Fruit fly (Drosophila melanogaster) whole organism, embryonic: ENCODE data around the gene sals.

Experiments used
- Adf1 ChIP-seq: fragments of 200-800 bp; sonication (Bioruptor generic); IDR thresholded peaks from 2 replicates; pipeline ENCODE4 v1.3.6; 2022; ENCODE audit warnings: missing biosample characterization, missing genetic modification characterization
- Atf6 ChIP-seq: fragments of 200-800 bp; sonication (Bioruptor generic); IDR thresholded peaks from 2 replicates; pipeline ENCODE4 v1.3.6; 2022; ENCODE audit warnings: missing biosample characterization, missing genetic modification characterization
- B-H2 ChIP-seq: fragments of 200-800 bp; sonication (Bioruptor generic); optimal IDR thresholded peaks from 2 replicates; lab custom pipeline; 2018; ENCODE audit warnings: missing biosample characterization, mild to moderate bottlenecking, missing genetic modification characterization
- BEAF-32 ChIP-seq: fragments of 200-800 bp; sonication (Bioruptor generic); optimal IDR thresholded peaks from 3 replicates; lab custom pipeline; 2017; ENCODE audit warnings: missing biosample characterization, missing genetic modification characterization, mild to moderate bottlenecking, moderate library complexity, missing genetic modification reagents
- Blimp-1 ChIP-seq: fragments of 200-800 bp; sonication (Bioruptor generic); optimal IDR thresholded peaks from 3 replicates; lab custom pipeline; 2018; ENCODE audit warnings: missing biosample characterization, missing genetic modification characterization, mild to moderate bottlenecking, moderate library complexity, missing genetic modification reagents
- CG10147 ChIP-seq: fragments of 200-800 bp; sonication (Bioruptor generic); optimal IDR thresholded peaks from 2 replicates; lab custom pipeline; 2019; ENCODE audit warnings: missing biosample characterization, mild to moderate bottlenecking, missing genetic modification characterization, moderate library complexity
- CG11456 ChIP-seq: fragments of 200-800 bp; sonication (Bioruptor generic); IDR thresholded peaks from 3 replicates; pipeline ENCODE4 v1.3.6; 2022; ENCODE audit warnings: missing biosample characterization, missing genetic modification characterization
- CG11504 ChIP-seq: fragments of 200-800 bp; sonication (Bioruptor generic); optimal IDR thresholded peaks from 3 replicates; lab custom pipeline; 2019; ENCODE audit warnings: missing biosample characterization, mild to moderate bottlenecking, missing genetic modification characterization, moderate library complexity
- CG14014 ChIP-seq: fragments of 200-800 bp; sonication (Bioruptor generic); IDR thresholded peaks from 2 replicates; pipeline ENCODE4 v1.3.6; 2022; ENCODE audit warnings: missing biosample characterization, missing genetic modification characterization
- CG14667 ChIP-seq: fragments of 200-800 bp; sonication (Bioruptor generic); IDR thresholded peaks from 2 replicates; pipeline ENCODE4 v1.3.6; 2022; ENCODE audit warnings: missing biosample characterization, missing genetic modification characterization
- CG16813 ChIP-seq: fragments of 200-800 bp; sonication (Bioruptor generic); IDR thresholded peaks from 3 replicates; pipeline ENCODE4 v1.3.6; 2022; ENCODE audit warnings: missing biosample characterization, missing genetic modification characterization; ENCODE audit not compliant: partially characterized antibody
- CG17359 ChIP-seq: fragments of 200-800 bp; sonication (Bioruptor generic); optimal IDR thresholded peaks from 3 replicates; lab custom pipeline; 2018; ENCODE audit warnings: missing biosample characterization, mild to moderate bottlenecking, missing genetic modification characterization, moderate library complexity
- CG17361 ChIP-seq: fragments of 200-800 bp; sonication (Bioruptor generic); IDR thresholded peaks from 3 replicates; pipeline ENCODE4 v1.3.6; 2022; ENCODE audit warnings: missing biosample characterization, missing genetic modification characterization
- CG17568 ChIP-seq: fragments of 200-800 bp; sonication (Bioruptor generic); optimal IDR thresholded peaks from 2 replicates; lab custom pipeline; 2018; ENCODE audit warnings: missing biosample characterization, mild to moderate bottlenecking, missing genetic modification characterization, moderate library complexity
- CG18476 ChIP-seq: fragments of 200-800 bp; sonication (Bioruptor generic); optimal IDR thresholded peaks from 2 replicates; lab custom pipeline; 2016; ENCODE audit warnings: missing biosample characterization, mild to moderate bottlenecking, missing genetic modification characterization
- CG31224 ChIP-seq: fragments of 200-800 bp; sonication (Bioruptor generic); IDR thresholded peaks from 2 replicates; pipeline ENCODE4 v1.3.6; 2022; ENCODE audit warnings: missing biosample characterization, missing genetic modification characterization
- CG31388 ChIP-seq: fragments of 200-800 bp; sonication (Bioruptor generic); optimal IDR thresholded peaks from 2 replicates; lab custom pipeline; 2016; ENCODE audit warnings: missing biosample characterization, missing genetic modification characterization
- CG3163 ChIP-seq: fragments of 200-800 bp; sonication (Bioruptor generic); optimal IDR thresholded peaks from 3 replicates; lab custom pipeline; 2016; ENCODE audit warnings: missing biosample characterization, missing genetic modification characterization
- CG3281 ChIP-seq: fragments of 200-800 bp; sonication (Bioruptor generic); optimal IDR thresholded peaks from 3 replicates; lab custom pipeline; 2017; ENCODE audit warnings: missing biosample characterization, mild to moderate bottlenecking, missing genetic modification characterization
- CG6254 ChIP-seq: fragments of 200-800 bp; sonication (Bioruptor generic); optimal IDR thresholded peaks from 3 replicates; lab custom pipeline; 2017; ENCODE audit warnings: mild to moderate bottlenecking, missing biosample characterization, missing genetic modification reagents, missing genetic modification characterization
- CG6689 ChIP-seq: fragments of 200-800 bp; sonication (Bioruptor generic); IDR thresholded peaks from 2 replicates; pipeline ENCODE4 v1.3.6; 2022; ENCODE audit warnings: missing biosample characterization, missing genetic modification characterization
- CG7963 ChIP-seq: fragments of 200-800 bp; sonication (Bioruptor generic); IDR thresholded peaks from 3 replicates; pipeline ENCODE4 v1.3.6; 2022; ENCODE audit warnings: missing biosample characterization, missing genetic modification characterization; ENCODE audit not compliant: partially characterized antibody
- CG8089 ChIP-seq: fragments of 200-800 bp; sonication (Bioruptor generic); optimal IDR thresholded peaks from 3 replicates; lab custom pipeline; 2016; ENCODE audit warnings: missing biosample characterization, missing genetic modification characterization
- D19A ChIP-seq: fragments of 200-800 bp; optimal IDR thresholded peaks from 3 replicates; lab custom pipeline; 2019; ENCODE audit warnings: missing biosample characterization, mild to moderate bottlenecking, missing genetic modification characterization, moderate library complexity
- GATAe ChIP-seq: fragments of 200-800 bp; sonication (Bioruptor generic); conservative IDR thresholded peaks from 2 replicates; pipeline ENCODE4 v1.3.6; 2022; ENCODE audit warnings: missing biosample characterization, missing genetic modification characterization
- Hsf ChIP-seq: fragments of 200-800 bp; sonication (Bioruptor generic); optimal IDR thresholded peaks from 3 replicates; lab custom pipeline; 2016; ENCODE audit warnings: missing biosample characterization, missing genetic modification characterization
- Mad ChIP-seq: fragments of 200-800 bp; sonication (Bioruptor generic); optimal IDR thresholded peaks from 2 replicates; lab custom pipeline; 2016; ENCODE audit warnings: missing biosample characterization, missing genetic modification characterization
- Mes4 ChIP-seq: fragments of 200-800 bp; sonication (Bioruptor generic); optimal IDR thresholded peaks from 2 replicates; lab custom pipeline; 2016; ENCODE audit warnings: missing biosample characterization, missing genetic modification characterization
- Six4 ChIP-seq: fragments of 200-800 bp; sonication (Bioruptor generic); optimal IDR thresholded peaks from 2 replicates; lab custom pipeline; 2016; ENCODE audit warnings: missing biosample characterization, missing genetic modification characterization
- Tbp ChIP-seq: fragments of >200 bp; optimal IDR thresholded peaks from 2 replicates; lab custom pipeline; 2018; ENCODE audit warnings: missing biosample characterization, missing genetic modification characterization
- Xrp1 ChIP-seq: fragments of 200-800 bp; sonication (Bioruptor generic); IDR thresholded peaks from 2 replicates; pipeline ENCODE4 v1.3.6; 2022; ENCODE audit warnings: missing biosample characterization, missing genetic modification characterization
- btn ChIP-seq: fragments of 200-800 bp; sonication (Bioruptor generic); optimal IDR thresholded peaks from 2 replicates; lab custom pipeline; 2016; ENCODE audit warnings: missing biosample characterization, missing genetic modification characterization
- chinmo ChIP-seq: fragments of 200-800 bp; sonication (Bioruptor generic); IDR thresholded peaks from 4 replicates; pipeline ENCODE4 v1.3.6; 2022; ENCODE audit warnings: missing biosample characterization, missing genetic modification characterization; ENCODE audit not compliant: partially characterized antibody
- crol ChIP-seq: fragments of 200-800 bp; sonication (Bioruptor generic); IDR thresholded peaks from 2 replicates; pipeline ENCODE4 v1.3.6; 2022; ENCODE audit warnings: missing biosample characterization, missing genetic modification characterization
- da ChIP-seq: fragments of 200-800 bp; sonication (Bioruptor generic); optimal IDR thresholded peaks from 2 replicates; lab custom pipeline; 2016; ENCODE audit warnings: missing biosample characterization, missing genetic modification characterization
- ewg ChIP-seq: fragments of 200-800 bp; sonication (Bioruptor generic); optimal IDR thresholded peaks from 3 replicates; lab custom pipeline; 2017; ENCODE audit warnings: mild to moderate bottlenecking, missing biosample characterization, missing genetic modification reagents, missing genetic modification characterization
- exex ChIP-seq: fragments of 200-800 bp; sonication (Bioruptor generic); optimal IDR thresholded peaks from 4 replicates; lab custom pipeline; 2018; ENCODE audit warnings: missing biosample characterization, mild to moderate bottlenecking, missing genetic modification characterization, moderate library complexity
- kah ChIP-seq: fragments of 200-800 bp; sonication (Bioruptor generic); optimal IDR thresholded peaks from 2 replicates; lab custom pipeline; 2018; ENCODE audit warnings: missing biosample characterization, mild to moderate bottlenecking, missing genetic modification characterization
- nau ChIP-seq: fragments of 200-800 bp; sonication (Bioruptor generic); optimal IDR thresholded peaks from 3 replicates; lab custom pipeline; 2017; ENCODE audit warnings: missing biosample characterization, mild to moderate bottlenecking, missing genetic modification characterization, missing genetic modification reagents
- otp ChIP-seq: fragments of 200-800 bp; sonication (Bioruptor generic); IDR thresholded peaks from 3 replicates; pipeline ENCODE4, ENCODE4 v1.3.6; 2022; ENCODE audit warnings: missing biosample characterization, missing genetic modification characterization
- phol ChIP-seq: fragments of 200-800 bp; sonication (Bioruptor generic); optimal IDR thresholded peaks from 3 replicates; lab custom pipeline; 2018; ENCODE audit warnings: missing biosample characterization, mild to moderate bottlenecking, missing genetic modification characterization, moderate library complexity
- sc ChIP-seq, 3 experiments: fragments of >200 bp in 2 of 3; fragments of 200-800 bp in 1 of 3; sonication (Bioruptor generic) in 1 of 3; optimal IDR thresholded peaks; 2 replicates in 2 of 3; 3 replicates in 1 of 3; lab custom pipeline; 2017; ENCODE audit warnings: mild to moderate bottlenecking in 1 of 3, missing biosample characterization in 1 of 3, missing genetic modification characterization in 1 of 3, missing genetic modification reagents in 1 of 3
- sd ChIP-seq: fragments of 200-800 bp; sonication (Bioruptor generic); optimal IDR thresholded peaks from 3 replicates; lab custom pipeline; 2018; ENCODE audit warnings: missing biosample characterization, mild to moderate bottlenecking, missing genetic modification characterization, moderate library complexity
- sens ChIP-seq: fragments of 200-800 bp; sonication (Bioruptor generic); peaks from one replicate; lab custom pipeline; 2016; ENCODE audit warnings: missing biosample characterization, missing genetic modification characterization
- sens-2 ChIP-seq: fragments of 200-800 bp; sonication (Bioruptor generic); IDR thresholded peaks from 2 replicates; pipeline ENCODE4 v1.3.6; 2022; ENCODE audit warnings: missing biosample characterization, missing genetic modification characterization
- slbo ChIP-seq: fragments of 200-800 bp; sonication (Bioruptor generic); IDR thresholded peaks from 2 replicates; pipeline ENCODE4 v1.3.6; 2022; ENCODE audit warnings: missing biosample characterization, missing genetic modification characterization
- ssp ChIP-seq: fragments of 200-800 bp; sonication (Bioruptor generic); IDR thresholded peaks from 2 replicates; pipeline ENCODE4 v1.3.6; 2022; ENCODE audit warnings: missing biosample characterization, missing genetic modification characterization

The sals gene

DNA sequence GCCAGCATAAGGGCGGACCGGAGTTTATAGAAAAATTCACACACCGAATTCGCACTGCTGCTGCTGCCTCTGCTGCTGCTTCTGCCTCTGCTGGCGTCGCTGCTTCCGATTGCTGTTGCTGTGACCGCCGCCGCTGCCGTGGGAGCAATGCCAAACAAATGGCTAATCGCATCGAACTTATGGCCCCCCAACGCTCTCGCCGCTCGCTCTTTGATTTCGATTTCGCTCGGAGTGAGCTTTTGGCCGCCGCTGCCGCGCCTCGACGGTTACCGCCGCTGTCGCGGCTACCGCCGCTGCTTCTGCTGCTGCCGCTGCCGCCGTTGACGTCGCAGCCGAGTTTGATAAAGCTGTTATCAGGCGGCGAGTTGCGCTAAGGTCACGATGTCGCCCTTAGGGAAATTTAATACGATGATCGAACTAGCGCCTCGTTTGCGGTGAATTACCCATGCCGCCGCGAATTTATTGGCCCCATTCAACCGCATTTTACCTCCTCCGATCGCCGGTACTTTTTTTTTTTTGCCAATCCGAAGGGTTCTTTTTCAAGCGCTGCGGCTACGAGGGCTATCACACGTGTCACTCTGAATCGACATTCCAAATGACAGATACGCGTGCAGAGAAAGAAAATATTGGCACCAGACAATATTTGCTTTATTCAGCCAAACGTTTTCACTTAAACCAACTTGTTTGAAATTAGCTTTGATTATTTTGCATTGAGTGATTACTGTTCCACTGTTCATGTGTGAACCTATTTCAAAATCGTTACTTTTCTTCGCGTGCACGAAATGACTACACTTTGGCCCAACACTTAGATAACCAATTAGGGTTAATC lies 6.6 kb upstream of the sals start (continued):
- TF ChIP-seq CG17359 (tag; lab: Kevin White, UChicago) (peak; percentile 63), CG8089 (GFP tag; lab: Kevin White, UChicago) (no peak), ewg (GFP tag; lab: Kevin White, UChicago) (peak; percentile 26), ssp (GFP tag; lab: Robert Waterston, UW) (peak; percentile 66), CG17361 (GFP tag; lab: Robert Waterston, UW) (peak; percentile 59; the same call in 1 of the 3 replicates), Blimp-1 (GFP tag; lab: Kevin White, UChicago) (peak; percentile 64), Tbp (GFP tag; lab: Kevin White, UChicago) (no peak)

DNA sequence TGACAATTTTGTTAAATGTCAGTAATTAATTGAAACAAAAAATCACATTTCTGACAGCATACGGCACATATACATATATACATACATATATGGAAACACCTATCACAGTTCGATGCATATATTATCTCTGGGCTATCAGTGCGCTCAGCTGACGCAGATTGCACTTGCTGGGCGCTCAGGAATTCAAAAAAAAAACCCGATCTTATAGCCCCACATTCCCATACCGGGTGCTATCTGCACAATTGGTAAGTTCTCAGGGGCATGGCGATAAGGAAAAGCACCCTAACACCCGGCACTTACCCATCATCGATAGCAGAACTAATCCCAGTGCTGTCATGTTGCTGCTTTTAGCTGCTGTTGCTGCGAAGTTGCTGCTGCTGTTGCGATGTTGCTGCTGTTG lies 5.7 kb upstream of the sals start:
- TF ChIP-seq btn (GFP tag; lab: Kevin White, UChicago) (no peak), D19A (tag; lab: Kevin White, UChicago) (no peak), CG10147 (GFP tag; lab: Kevin White, UChicago) (no peak), CG11456 (GFP tag; lab: Robert Waterston, UW) (no peak), CG17568 (GFP tag; lab: Kevin White, UChicago) (no peak), otp (GFP tag; lab: Robert Waterston, UW) (no peak), BEAF-32 (no peak), exex (no peak), nau (GFP tag; lab: Kevin White, UChicago) (no peak), CG31388 (GFP tag; lab: Kevin White, UChicago) (no peak), sens-2 (GFP tag; lab: Robert Waterston, UW) (no peak), slbo (GFP tag; lab: Robert Waterston, UW) (no peak), crol (no peak), chinmo (GFP tag; lab: Robert Waterston, UW) (peak; percentile 61; the same call in 2 of the 4 replicates), sd (tag; lab: Kevin White, UChicago) (peak; percentile 80), Xrp1 (no peak), Adf1 (GFP tag; lab: Robert Waterston, UW) (no peak), CG3163 (GFP tag; lab: Kevin White, UChicago) (no peak), Mad (no peak), Hsf (no peak), phol (tag; lab: Kevin White, UChicago) (no peak), CG7963 (GFP tag; lab: Robert Waterston, UW) (no peak), CG18476 (GFP tag; lab: Kevin White, UChicago) (no peak), CG14667 (GFP tag; lab: Robert Waterston, UW) (no peak), da (no peak), Mes4 (GFP tag; lab: Kevin White, UChicago) (no peak), CG16813 (GFP tag; lab: Robert Waterston, UW) (no peak), CG31224 (GFP tag; lab: Robert Waterston, UW) (peak; percentile 94), CG14014 (GFP tag; lab: Robert Waterston, UW) (no peak), CG3281 (no peak), ewg (GFP tag; lab: Kevin White, UChicago) (no peak), CG11504 (tag; lab: Kevin White, UChicago) (peak; percentile 63), CG6689 (no peak), sens (GFP tag; lab: Kevin White, UChicago) (peak; percentile 47), CG6254 (GFP tag; lab: Kevin White, UChicago) (peak; percentile 20), Atf6 (GFP tag; lab: Robert Waterston, UW) (no peak), B-H2 (GFP tag; lab: Kevin White, UChicago) (no peak), kah (GFP tag; lab: Kevin White, UChicago) (no peak), GATAe (GFP tag; lab: Robert Waterston, UW) (peak; percentile 52; the same call in 1 of the 2 replicates), sc (optimal IDR thresholded peaks at IDR 0.05; lab: Kevin White, UChicago) (no peak), sc (GFP tag; optimal IDR thresholded peaks at IDR 0.05; lab: Kevin White, UChicago) (no peak), Six4 (GFP tag; lab: Kevin White, UChicago) (no peak)
